Fruit fly (Drosophila melanogaster): Measurements from ENCODE around the gene ttm2.
A peak's percentile ranks its signal among the peaks of the same experiment; 100 is the strongest.

ttm2 gene

DNA sequence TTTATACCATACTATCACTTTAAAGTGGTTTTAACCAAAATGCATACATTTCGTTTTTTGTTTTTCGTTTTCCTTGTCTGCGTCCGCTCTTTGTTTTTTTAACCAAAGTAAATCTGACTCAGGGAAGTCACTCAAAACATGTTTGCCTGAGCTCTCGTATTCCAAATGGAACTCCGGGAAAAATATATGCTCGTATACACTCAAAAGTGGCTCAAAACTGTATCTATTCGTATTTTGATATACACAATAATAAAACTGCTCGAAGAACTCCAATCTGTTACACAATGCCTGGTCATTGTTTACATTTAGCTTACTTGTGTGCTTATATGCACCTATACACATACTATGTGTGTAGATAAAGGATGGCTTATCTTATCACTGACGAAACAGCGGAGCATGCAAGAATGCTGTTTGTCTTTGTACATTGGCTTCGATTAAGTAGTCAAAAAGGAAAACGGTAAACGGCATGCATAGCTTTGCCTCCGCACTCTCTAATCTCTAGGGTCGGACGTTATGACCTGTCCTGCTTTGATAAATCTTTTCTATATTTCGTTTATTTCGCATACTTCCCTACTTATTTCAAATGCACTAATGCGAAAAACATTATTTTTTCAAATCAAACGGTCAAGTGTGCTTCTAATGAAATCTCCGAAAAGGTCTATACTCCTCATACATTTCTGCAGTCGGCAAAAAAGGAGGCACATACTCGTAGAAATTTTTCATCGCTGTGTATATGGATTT is 4.0 kb upstream of the ttm2 start, which contains the start of gene miple2 (continued):
- TF ChIP-seq CG8119 (GFP tag; IDR thresholded peaks at IDR 0.05) (peak; percentile 44; the same call in 2 of the 3 replicates), Met (GFP tag; optimal IDR thresholded peaks at IDR 0.05) (peak; percentile 66), cyc (GFP tag; optimal IDR thresholded peaks at IDR 0.05) (peak; percentile 52), Eip75B (GFP tag; optimal IDR thresholded peaks at IDR 0.05) (peak; percentile 69), CG6854 (GFP tag; optimal IDR thresholded peaks at IDR 0.05) (peak; percentile 12), CG31627 (GFP tag; optimal IDR thresholded peaks at IDR 0.05) (peak; percentile 65), CG7368 (GFP tag; optimal IDR thresholded peaks at IDR 0.05) (peak; percentile 12), eg (GFP tag; IDR thresholded peaks at IDR 0.05) (peak; percentile 57; the same call in 2 of the 3 replicates), Sox15 (GFP tag; optimal IDR thresholded peaks at IDR 0.05) (no peak), Ets96B (tag; optimal IDR thresholded peaks at IDR 0.05) (peak; percentile 69), acj6 (GFP tag; optimal IDR thresholded peaks at IDR 0.05) (peak; percentile 64), fd59A (GFP tag; optimal IDR thresholded peaks at IDR 0.05) (peak; percentile 67), CG32006 (GFP tag; optimal IDR thresholded peaks at IDR 0.05) (peak; percentile 86), Gug (GFP tag; IDR thresholded peaks at IDR 0.05) (no peak), salr (GFP tag; optimal IDR thresholded peaks at IDR 0.05) (peak in 1 of 2 experiments; percentile 78), net (GFP tag; optimal IDR thresholded peaks at IDR 0.05) (peak; percentile 50), lz (GFP tag; optimal IDR thresholded peaks at IDR 0.05) (peak; percentile 59), Ets21C (GFP tag; optimal IDR thresholded peaks at IDR 0.05) (peak; percentile 45), CG8319 (GFP tag; optimal IDR thresholded peaks at IDR 0.05) (peak; percentile 32), CG9139 (GFP tag; optimal IDR thresholded peaks at IDR 0.05) (no peak), CG4318 (GFP tag; optimal IDR thresholded peaks at IDR 0.05) (no peak), Eip78C (GFP tag) (peak; percentile 93), CG6163 (GFP tag; IDR thresholded peaks at IDR 0.05) (peak; percentile 56; the same call in 2 of the 3 replicates)

DNA sequence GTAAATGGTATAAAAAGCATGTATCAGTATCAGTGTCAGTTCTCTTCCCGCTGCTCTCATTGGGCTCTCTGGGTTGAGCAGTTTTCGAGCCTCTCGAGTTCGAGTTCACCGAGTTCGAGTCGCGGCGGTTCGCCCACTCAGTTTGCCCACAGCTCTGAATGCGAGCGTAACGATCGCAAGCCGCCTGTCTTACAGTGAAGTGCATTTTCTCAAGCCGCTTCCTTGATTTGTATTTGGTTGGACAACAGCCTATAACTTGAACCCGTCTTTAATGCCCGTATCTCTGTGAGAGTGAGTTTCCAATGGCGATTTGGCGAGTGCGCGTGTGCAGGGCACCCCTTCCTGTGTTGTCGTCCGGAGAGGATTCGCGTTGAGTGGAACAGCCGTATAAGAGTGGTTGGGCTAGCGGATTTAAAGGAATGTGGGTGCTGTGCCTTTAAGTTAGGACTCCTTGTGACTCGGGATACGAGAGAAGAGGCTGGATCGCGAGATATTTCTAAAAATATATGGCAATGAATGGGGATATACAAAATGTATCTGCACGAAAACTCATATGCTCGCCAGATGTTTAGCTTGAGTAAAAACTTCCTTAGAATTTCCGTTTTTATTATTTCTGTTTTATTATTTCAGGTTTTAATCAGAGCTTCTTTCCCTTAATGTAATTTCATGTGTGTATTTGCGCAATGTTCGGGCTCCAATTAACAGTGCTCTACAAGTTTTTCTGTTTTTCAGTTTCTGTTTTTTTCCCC is 3.3 kb upstream of the ttm2 start:
- no peak for TF ChIP-seq CG31627 (GFP tag; optimal IDR thresholded peaks at IDR 0.05)
- peak; percentile 95 for TF ChIP-seq svp (GFP tag)
- TF ChIP-seq CG6792 (GFP tag; optimal IDR thresholded peaks at IDR 0.05): no peak
- TF ChIP-seq Lpt (GFP tag; optimal IDR thresholded peaks at IDR 0.05): peak; percentile 38
- TF ChIP-seq Smox (GFP tag; optimal IDR thresholded peaks at IDR 0.05): no peak
- TF ChIP-seq spab (GFP tag; optimal IDR thresholded peaks at IDR 0.05): no peak
- TF ChIP-seq Hr4 (GFP tag; optimal IDR thresholded peaks at IDR 0.05): no peak
- TF ChIP-seq CG7368 (GFP tag; optimal IDR thresholded peaks at IDR 0.05): no peak
- no peak for TF ChIP-seq lz (GFP tag; optimal IDR thresholded peaks at IDR 0.05)
- no peak for TF ChIP-seq CG34406 (GFP tag; optimal IDR thresholded peaks at IDR 0.05)
- no peak for TF ChIP-seq CG11902 (GFP tag; optimal IDR thresholded peaks at IDR 0.05)
- TF ChIP-seq Sox102F (GFP tag; optimal IDR thresholded peaks at IDR 0.05): no peak
- TF ChIP-seq Eip75B (GFP tag; optimal IDR thresholded peaks at IDR 0.05): no peak
- TF ChIP-seq Sox15 (GFP tag; optimal IDR thresholded peaks at IDR 0.05): no peak
- no peak for TF ChIP-seq CG32006 (GFP tag; optimal IDR thresholded peaks at IDR 0.05)
- no peak for TF ChIP-seq dac (GFP tag; optimal IDR thresholded peaks at IDR 0.05)
- TF ChIP-seq cyc (GFP tag; optimal IDR thresholded peaks at IDR 0.05): no peak
- TF ChIP-seq CG8632 (GFP tag; optimal IDR thresholded peaks at IDR 0.05): no peak
- TF ChIP-seq Hr39 (GFP tag; optimal IDR thresholded peaks at IDR 0.05): no peak
- no peak for TF ChIP-seq net (GFP tag; optimal IDR thresholded peaks at IDR 0.05)
- peak; percentile 47; the same call in 1 of the 3 replicates for TF ChIP-seq CG6163 (GFP tag; IDR thresholded peaks at IDR 0.05)
- TF ChIP-seq Eip93F (GFP tag; optimal IDR thresholded peaks at IDR 0.05): peak; percentile 17
- peak; percentile 76 for TF ChIP-seq CG6854 (GFP tag; optimal IDR thresholded peaks at IDR 0.05)
- no peak for TF ChIP-seq CG11294 (GFP tag; IDR thresholded peaks at IDR 0.05)
- no peak for TF ChIP-seq fd85E (GFP tag; optimal IDR thresholded peaks at IDR 0.05)
- TF ChIP-seq CG11762 (GFP tag; optimal IDR thresholded peaks at IDR 0.05; ENCODE audit: insufficient read depth): no peak
- TF ChIP-seq fkh (GFP tag; optimal IDR thresholded peaks at IDR 0.05): no peak
- no peak for TF ChIP-seq CG10669 (GFP tag; optimal IDR thresholded peaks at IDR 0.05)
- TF ChIP-seq salr (GFP tag; optimal IDR thresholded peaks at IDR 0.05): no peak
- peak; percentile 2 to 8 for TF ChIP-seq ss (GFP tag; optimal IDR thresholded peaks at IDR 0.05)
- TF ChIP-seq Ets21C (GFP tag; optimal IDR thresholded peaks at IDR 0.05): no peak
- TF ChIP-seq CG8119 (GFP tag; IDR thresholded peaks at IDR 0.05): peak; percentile 29; the same call in 1 of the 3 replicates
- no peak for TF ChIP-seq CG6276 (GFP tag; optimal IDR thresholded peaks at IDR 0.05)
- no peak for TF ChIP-seq Blimp-1 (GFP tag; optimal IDR thresholded peaks at IDR 0.05)
- no peak for TF ChIP-seq pdm3 (GFP tag; optimal IDR thresholded peaks at IDR 0.05)
- TF ChIP-seq vri (GFP tag; optimal IDR thresholded peaks at IDR 0.05): peak; percentile 8

Data from whole organism, prepupa.